Fruit fly (Drosophila melanogaster) whole organism, adult: ENCODE data around the gene CG12506.

Experiments
- CG11617 ChIP-seq: fragments of 200-800 bp; sonication (Bioruptor generic); optimal IDR thresholded peaks from 2 replicates; lab custom pipeline; 2017; ENCODE audit warnings: mild to moderate bottlenecking, missing biosample characterization, missing genetic modification reagents, missing genetic modification characterization
- CG12768 ChIP-seq: fragments of 200-800 bp; sonication (Bioruptor generic); optimal IDR thresholded peaks from 2 replicates; lab custom pipeline; 2017; ENCODE audit warnings: missing biosample characterization, missing genetic modification characterization, mild to moderate bottlenecking, moderate library complexity, missing genetic modification reagents
- CG14711 ChIP-seq: fragments of 200-800 bp; sonication (Bioruptor generic); optimal IDR thresholded peaks from 2 replicates; lab custom pipeline; 2018; ENCODE audit warnings: missing biosample characterization, mild to moderate bottlenecking, missing genetic modification characterization, moderate library complexity
- CG1620 ChIP-seq: fragments of 200-800 bp; sonication (Bioruptor generic); optimal IDR thresholded peaks from 2 replicates; lab custom pipeline; 2016; ENCODE audit warnings: missing biosample characterization, missing genetic modification characterization
- CG33017 ChIP-seq: fragments of 200-800 bp; sonication (Bioruptor generic); optimal IDR thresholded peaks from 2 replicates; lab custom pipeline; 2018; ENCODE audit warnings: missing biosample characterization, mild to moderate bottlenecking, missing genetic modification characterization, moderate library complexity
- CG5204 ChIP-seq: fragments of 200-800 bp; sonication (Bioruptor generic); optimal IDR thresholded peaks from 2 replicates; lab custom pipeline; 2016; ENCODE audit warnings: missing biosample characterization, missing genetic modification characterization
- CG7045 ChIP-seq: fragments of 200-800 bp; sonication (Bioruptor generic); optimal IDR thresholded peaks from 2 replicates; lab custom pipeline; 2017; ENCODE audit warnings: missing biosample characterization, mild to moderate bottlenecking, missing genetic modification characterization
- CG7101 ChIP-seq: fragments of 200-800 bp; sonication (Bioruptor generic); optimal IDR thresholded peaks from 2 replicates; lab custom pipeline; 2018; ENCODE audit warnings: missing biosample characterization, mild to moderate bottlenecking, missing genetic modification characterization, moderate library complexity
- Clk ChIP-seq: fragments of 200-800 bp; sonication (Bioruptor generic); optimal IDR thresholded peaks from 2 replicates; lab custom pipeline; 2017; ENCODE audit warnings: missing biosample characterization, missing genetic modification characterization
- Crg-1 ChIP-seq: fragments of 200-800 bp; sonication (Bioruptor generic); optimal IDR thresholded peaks from 2 replicates; lab custom pipeline; 2016; ENCODE audit warnings: missing biosample characterization, missing genetic modification characterization
- Hr96 ChIP-seq: fragments of 200-800 bp; sonication (Bioruptor generic); optimal IDR thresholded peaks from 2 replicates; lab custom pipeline; 2016; ENCODE audit warnings: missing biosample characterization, missing genetic modification characterization
- Mnt ChIP-seq: fragments of 200-800 bp; sonication (Bioruptor generic); optimal IDR thresholded peaks from 2 replicates; lab custom pipeline; 2016; ENCODE audit warnings: missing biosample characterization, mild to moderate bottlenecking, missing genetic modification characterization
- bab1 ChIP-seq: fragments of 200-800 bp; sonication (Bioruptor generic); optimal IDR thresholded peaks from 3 replicates; lab custom pipeline; 2019; ENCODE audit warnings: missing biosample characterization, mild to moderate bottlenecking, missing genetic modification characterization, moderate library complexity
- cic ChIP-seq: fragments of 200-800 bp; sonication (Bioruptor generic); optimal IDR thresholded peaks from 2 replicates; lab custom pipeline; 2017; ENCODE audit warnings: missing biosample characterization, mild to moderate bottlenecking, missing genetic modification characterization, moderate library complexity
- cnc ChIP-seq, 2 experiments: fragments of >200 bp; optimal IDR thresholded peaks; 2 replicates each; lab custom pipeline; 2017
- kay ChIP-seq: fragments of 200-800 bp; sonication (Bioruptor generic); peaks from one replicate; lab custom pipeline; 2016; ENCODE audit warnings: missing biosample characterization, missing genetic modification characterization, borderline replicate concordance
- ovo ChIP-seq: fragments of 200-800 bp; sonication (Bioruptor generic); optimal IDR thresholded peaks from 2 replicates; lab custom pipeline; 2016; ENCODE audit warnings: missing biosample characterization, missing genetic modification characterization
- pad ChIP-seq: fragments of 200-800 bp; sonication (Bioruptor generic); optimal IDR thresholded peaks from 3 replicates; lab custom pipeline; 2017; ENCODE audit warnings: missing biosample characterization, missing genetic modification characterization, mild to moderate bottlenecking, moderate library complexity, missing genetic modification reagents
- tj ChIP-seq: fragments of 200-800 bp; sonication (Bioruptor generic); optimal IDR thresholded peaks from 3 replicates; lab custom pipeline; 2017; ENCODE audit warnings: missing biosample characterization, mild to moderate bottlenecking, missing genetic modification characterization, moderate library complexity
- toe ChIP-seq: fragments of 200-800 bp; sonication (Bioruptor generic); optimal IDR thresholded peaks from 2 replicates; lab custom pipeline; 2016; ENCODE audit warnings: missing biosample characterization, missing genetic modification characterization

CG12506 gene

dm6 chr2L:776236-776635 lies 2.9 kb downstream of the CG12506 start, which contains the start of gene CG13946:
Gene CG13946 (plus strand): TSS chr2L:776536.
- TF ChIP-seq bab1 (GFP tag; lab: Kevin White, UChicago) (no peak), Hr96 (no peak), tj (GFP tag; lab: Kevin White, UChicago) (no peak), Clk (GFP tag; lab: Kevin White, UChicago) (no peak), CG1620 (GFP tag; lab: Kevin White, UChicago) (no peak), ovo (GFP tag; lab: Kevin White, UChicago) (no peak), CG7101 (tag; lab: Kevin White, UChicago) (no peak), CG33017 (tag; lab: Kevin White, UChicago) (no peak), CG12768 (GFP tag; lab: Kevin White, UChicago) (no peak), Crg-1 (GFP tag; lab: Kevin White, UChicago) (no peak), CG5204 (GFP tag; lab: Kevin White, UChicago) (no peak), kay (GFP tag; lab: Kevin White, UChicago) (no peak)

- TF ChIP-seq CG11617 (GFP tag; lab: Kevin White, UChicago) (no peak), tj (GFP tag; lab: Kevin White, UChicago) (no peak), CG7101 (tag; lab: Kevin White, UChicago) (no peak), CG1620 (GFP tag; lab: Kevin White, UChicago) (no peak), CG14711 (tag; lab: Kevin White, UChicago) (no peak), kay (GFP tag; lab: Kevin White, UChicago) (no peak), Crg-1 (GFP tag; lab: Kevin White, UChicago) (no peak), CG5204 (GFP tag; lab: Kevin White, UChicago) (no peak), CG7045 (GFP tag; lab: Kevin White, UChicago) (no peak), Clk (GFP tag; lab: Kevin White, UChicago) (no peak), cnc (optimal IDR thresholded peaks at IDR 0.05; lab: Kevin White, UChicago) (no peak), toe (no peak), Hr96 (no peak), CG33017 (tag; lab: Kevin White, UChicago) (no peak), cic (GFP tag; lab: Kevin White, UChicago) (no peak), pad (GFP tag; lab: Kevin White, UChicago) (no peak), Mnt (GFP tag; lab: Kevin White, UChicago) (no peak), ovo (GFP tag; lab: Kevin White, UChicago) (no peak), bab1 (GFP tag; lab: Kevin White, UChicago) (no peak), CG12768 (GFP tag; lab: Kevin White, UChicago) (no peak)
Measured at dm6 chr2L:779123-779584, 5.8 kb downstream of the CG12506 start, which contains the start of gene CG13947. Gene CG13947 (plus strand): TSS chr2L:779173.

- no peak for TF ChIP-seq Crg-1 (GFP tag; lab: Kevin White, UChicago)
- TF ChIP-seq pad (GFP tag; lab: Kevin White, UChicago): no peak
- TF ChIP-seq Mnt (GFP tag; lab: Kevin White, UChicago): no peak
- TF ChIP-seq CG5204 (GFP tag; lab: Kevin White, UChicago): no peak
- no peak for TF ChIP-seq CG1620 (GFP tag; lab: Kevin White, UChicago)
- no peak for TF ChIP-seq CG12768 (GFP tag; lab: Kevin White, UChicago)
Measured at dm6 chr2L:780182-780581, 6.8 kb downstream of the CG12506 start, which contains the start of gene Gr21a. Gene Gr21a (plus strand): TSS chr2L:780482.

- TF ChIP-seq ovo (GFP tag; lab: Kevin White, UChicago): no peak
- no peak for TF ChIP-seq kay (GFP tag; lab: Kevin White, UChicago)
- TF ChIP-seq pad (GFP tag; lab: Kevin White, UChicago): no peak
- TF ChIP-seq CG11617 (GFP tag; lab: Kevin White, UChicago): no peak
- TF ChIP-seq Crg-1 (GFP tag; lab: Kevin White, UChicago): no peak
- no peak for TF ChIP-seq Mnt (GFP tag; lab: Kevin White, UChicago)
- no peak for TF ChIP-seq Hr96
- no peak for TF ChIP-seq cic (GFP tag; lab: Kevin White, UChicago)
- TF ChIP-seq CG12768 (GFP tag; lab: Kevin White, UChicago): no peak
- no peak for TF ChIP-seq CG33017 (tag; lab: Kevin White, UChicago)
- TF ChIP-seq cnc (optimal IDR thresholded peaks at IDR 0.05; lab: Kevin White, UChicago): no peak
Measured at dm6 chr2L:780851-781250, 7.5 kb downstream of the CG12506 start.

dm6 chr2L:784036-784435 lies 10.7 kb downstream of the CG12506 start, which contains the start of gene CG3544:
Gene CG3544 (plus strand): TSS chr2L:784336.
- TF ChIP-seq CG1620 (GFP tag; lab: Kevin White, UChicago): no peak

- TF ChIP-seq CG1620 (GFP tag; lab: Kevin White, UChicago): no peak
- no peak for TF ChIP-seq Hr96
- no peak for TF ChIP-seq CG14711 (tag; lab: Kevin White, UChicago)
- no peak for TF ChIP-seq kay (GFP tag; lab: Kevin White, UChicago)
- TF ChIP-seq tj (GFP tag; lab: Kevin White, UChicago): no peak
- TF ChIP-seq pad (GFP tag; lab: Kevin White, UChicago): peak; percentile 42
- TF ChIP-seq CG11617 (GFP tag; lab: Kevin White, UChicago): no peak
- peak; percentile 38 for TF ChIP-seq CG12768 (GFP tag; lab: Kevin White, UChicago)
- no peak for TF ChIP-seq ovo (GFP tag; lab: Kevin White, UChicago)
Measured at dm6 chr2L:789966-790365, 16.6 kb downstream of the CG12506 start.
